Worm (Caenorhabditis elegans): ENCODE measurements around the gene F36H5.9.

F36H5.9 gene

DNA sequence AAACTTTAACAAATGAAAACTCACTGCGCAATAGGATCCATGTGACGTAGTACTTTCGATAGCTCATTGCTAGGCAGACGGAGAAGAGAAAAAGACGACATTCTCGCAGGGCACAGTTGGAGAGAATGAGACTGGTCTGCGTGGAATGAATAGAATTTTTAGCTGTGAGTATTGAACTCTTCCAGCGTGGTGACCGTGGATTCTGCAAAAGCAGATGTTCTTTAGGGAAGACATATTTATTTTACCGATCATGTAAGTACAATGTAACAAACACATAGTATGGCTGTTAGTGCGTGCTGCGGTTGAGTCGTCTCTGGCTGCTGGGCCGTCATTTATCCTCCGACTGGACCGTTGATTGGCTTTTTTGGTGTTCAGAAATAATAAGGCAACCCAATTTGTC, at the start of gene F36H5.9:
Gene F36H5.9, minus strand, starts transcription at position 101 of the 400 bp plus-strand sequence.
- TF ChIP-seq sem-4 (tag; optimal IDR thresholded peaks at IDR 0.05): no peak
- TF ChIP-seq nhr-129 (tag; optimal IDR thresholded peaks at IDR 0.05): no peak
- TF ChIP-seq R02D3.7 (tag; optimal IDR thresholded peaks at IDR 0.05): no peak
- no peak for TF ChIP-seq lin-11 (tag; optimal IDR thresholded peaks at IDR 0.05)
- TF ChIP-seq mbf-1 (tag; optimal IDR thresholded peaks at IDR 0.05): no peak
- no peak for TF ChIP-seq zag-1 (tag; optimal IDR thresholded peaks at IDR 0.05)
- no peak for TF ChIP-seq nhr-237 (tag; optimal IDR thresholded peaks at IDR 0.05)
- TF ChIP-seq blmp-1 (tag; optimal IDR thresholded peaks at IDR 0.05; ENCODE audit: insufficient read depth): no peak
- TF ChIP-seq unc-39 (tag; optimal IDR thresholded peaks at IDR 0.05): no peak
- TF ChIP-seq nhr-6 (tag; optimal IDR thresholded peaks at IDR 0.05): no peak
- no peak for TF ChIP-seq peb-1 (tag; optimal IDR thresholded peaks at IDR 0.05)
- no peak for TF ChIP-seq snpc-4 (tag; optimal IDR thresholded peaks at IDR 0.05)
- TF ChIP-seq nhr-21 (tag; optimal IDR thresholded peaks at IDR 0.05): no peak
- TF ChIP-seq ztf-4 (tag; optimal IDR thresholded peaks at IDR 0.05): no peak

DNA sequence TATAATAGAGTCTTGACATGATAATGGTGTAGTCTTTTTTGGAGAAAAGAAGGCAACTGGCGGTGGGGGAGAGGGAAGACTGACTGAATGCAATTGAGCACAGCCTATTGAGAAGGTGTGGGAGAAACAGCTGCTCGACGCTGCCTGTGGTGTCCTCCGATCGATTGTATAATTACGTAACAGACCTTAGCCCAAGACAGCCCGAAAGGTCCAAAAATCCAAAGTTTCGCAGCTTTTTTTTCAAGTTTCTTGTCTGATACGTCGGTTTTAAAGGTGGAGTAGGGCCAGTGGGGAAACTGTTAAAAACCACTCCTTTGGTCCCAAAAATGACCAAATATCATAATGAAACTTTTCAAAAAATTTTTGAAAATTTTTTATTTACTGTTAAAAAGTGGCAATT, 35.2 kb upstream of the F36H5.9 start, which contains the start of the genes C08F1.6 and fbxb-13:
Gene C08F1.6, minus strand, starts transcription at position 101 of the 400 bp plus-strand sequence.
Gene fbxb-13, plus strand, starts transcription at position 191 of the 400 bp plus-strand sequence.
- no peak for TF ChIP-seq R02D3.7 (tag; optimal IDR thresholded peaks at IDR 0.05)
- no peak for TF ChIP-seq nhr-10 (tag; optimal IDR thresholded peaks at IDR 0.05)
- no peak for TF ChIP-seq ceh-16 (tag; optimal IDR thresholded peaks at IDR 0.05)
- no peak for TF ChIP-seq skn-1 (tag; optimal IDR thresholded peaks at IDR 0.05)
- no peak for TF ChIP-seq ceh-82 (tag; optimal IDR thresholded peaks at IDR 0.05)
- TF ChIP-seq ama-1 (optimal IDR thresholded peaks at IDR 0.05): no peak
- no peak for TF ChIP-seq aly-2 (tag; optimal IDR thresholded peaks at IDR 0.05)

DNA sequence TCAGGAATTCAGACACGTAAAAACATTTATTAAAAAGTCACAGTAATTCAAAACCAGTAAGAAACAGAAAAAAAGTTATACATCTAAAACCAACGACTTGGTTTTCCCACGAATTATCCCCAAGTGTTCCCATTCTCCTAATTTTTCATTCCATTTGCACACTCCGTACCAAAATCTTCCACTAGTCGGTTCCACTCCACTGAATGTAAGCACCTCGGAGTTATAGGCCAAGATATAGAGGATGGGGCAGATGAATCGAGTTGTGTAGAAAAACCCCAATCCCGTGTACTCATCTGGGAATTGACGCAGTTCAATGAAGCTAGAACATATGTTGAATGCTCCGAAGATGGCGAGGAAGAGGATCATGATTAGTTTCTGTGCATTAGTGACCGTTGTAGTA, 34.3 kb upstream of the F36H5.9 start:
- TF ChIP-seq peb-1 (tag; optimal IDR thresholded peaks at IDR 0.05) (no peak), ztf-11 (tag; optimal IDR thresholded peaks at IDR 0.05) (no peak), sma-3 (GFP tag; optimal IDR thresholded peaks at IDR 0.05) (no peak), unc-62 (GFP tag; optimal IDR thresholded peaks at IDR 0.05) (no peak), R02D3.7 (tag; optimal IDR thresholded peaks at IDR 0.05) (no peak), egl-27 (tag; optimal IDR thresholded peaks at IDR 0.05) (no peak), nhr-129 (tag; optimal IDR thresholded peaks at IDR 0.05) (no peak), dmd-4 (tag; optimal IDR thresholded peaks at IDR 0.05) (no peak), mbf-1 (tag; optimal IDR thresholded peaks at IDR 0.05) (no peak), ama-1 (optimal IDR thresholded peaks at IDR 0.05) (no peak), elt-1 (tag; optimal IDR thresholded peaks at IDR 0.05) (no peak), fos-1 (tag; optimal IDR thresholded peaks at IDR 0.05) (no peak), nhr-12 (tag; optimal IDR thresholded peaks at IDR 0.05) (no peak), blmp-1 (tag; optimal IDR thresholded peaks at IDR 0.05; ENCODE audit: insufficient read depth) (no peak), ZK546.5 (tag; optimal IDR thresholded peaks at IDR 0.05) (no peak)

DNA sequence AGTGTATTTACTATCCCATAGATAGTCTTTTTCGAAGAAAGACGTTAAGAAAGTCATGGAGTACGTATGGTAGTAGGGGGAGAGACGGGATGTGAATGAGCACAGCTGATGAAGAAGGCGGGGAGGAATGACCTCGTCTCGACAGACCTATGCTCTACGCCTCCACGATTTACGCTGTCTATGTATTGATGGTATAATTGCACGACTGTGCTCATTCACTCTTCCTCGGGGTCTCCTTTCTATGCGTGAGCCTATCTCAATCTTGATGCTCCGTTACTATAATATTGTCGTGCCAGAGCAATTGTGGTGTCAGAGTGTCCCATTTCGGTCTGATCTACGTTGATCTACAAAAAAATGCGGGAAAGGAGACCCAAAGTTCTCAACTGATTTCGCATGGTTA, 33.3 kb upstream of the F36H5.9 start, which contains the start of gene C08F1.10:
Gene C08F1.10, minus strand, starts transcription at position 101 of the 400 bp plus-strand sequence.
- TF ChIP-seq aly-2 (tag; optimal IDR thresholded peaks at IDR 0.05): no peak
- no peak for TF ChIP-seq F13H6.1 (tag; optimal IDR thresholded peaks at IDR 0.05)
- no peak for TF ChIP-seq unc-39 (tag; optimal IDR thresholded peaks at IDR 0.05)
- no peak for TF ChIP-seq nhr-6 (tag; optimal IDR thresholded peaks at IDR 0.05)
- no peak for TF ChIP-seq snpc-4 (tag; optimal IDR thresholded peaks at IDR 0.05)
- TF ChIP-seq nhr-129 (tag; optimal IDR thresholded peaks at IDR 0.05): no peak
- TF ChIP-seq zag-1 (tag; optimal IDR thresholded peaks at IDR 0.05): no peak
- no peak for TF ChIP-seq sem-4 (tag; optimal IDR thresholded peaks at IDR 0.05)
- no peak for TF ChIP-seq blmp-1 (tag; optimal IDR thresholded peaks at IDR 0.05; ENCODE audit: insufficient read depth)
- no peak for TF ChIP-seq elt-3 (tag; optimal IDR thresholded peaks at IDR 0.05)
- TF ChIP-seq ztf-4 (tag; optimal IDR thresholded peaks at IDR 0.05): no peak
- TF ChIP-seq ztf-11 (tag; optimal IDR thresholded peaks at IDR 0.05): no peak
- TF ChIP-seq lsy-2 (tag; optimal IDR thresholded peaks at IDR 0.05): no peak
- no peak for TF ChIP-seq sma-9 (GFP tag; optimal IDR thresholded peaks at IDR 0.05)
- no peak for TF ChIP-seq sma-9 (tag; optimal IDR thresholded peaks at IDR 0.05)
- no peak for TF ChIP-seq ama-1 (optimal IDR thresholded peaks at IDR 0.05)
- no peak for TF ChIP-seq R02D3.7 (tag; optimal IDR thresholded peaks at IDR 0.05)
- no peak for TF ChIP-seq lin-11 (tag; optimal IDR thresholded peaks at IDR 0.05)
- no peak for TF ChIP-seq nhr-25 (tag; optimal IDR thresholded peaks at IDR 0.05)
- TF ChIP-seq skn-1 (tag; optimal IDR thresholded peaks at IDR 0.05): no peak
- no peak for TF ChIP-seq C34F6.9 (tag; optimal IDR thresholded peaks at IDR 0.05)

All from whole organism, L2 larva.